Fruit fly (Drosophila melanogaster): ENCODE data around the gene CG11226.

Gene CG11226

dm6 chr3L:22871030-22871844 lies 34.4 kb downstream of the CG11226 start (continued):
- TF ChIP-seq Six4 (GFP tag; optimal IDR thresholded peaks at IDR 0.05) (no peak), D (optimal IDR thresholded peaks at IDR 0.05) (no peak), D (GFP tag; optimal IDR thresholded peaks at IDR 0.05) (no peak), E2f1 (GFP tag; IDR thresholded peaks at IDR 0.05) (no peak), CG34376 (GFP tag; optimal IDR thresholded peaks at IDR 0.05) (peak; percentile 29), CG6654 (GFP tag; optimal IDR thresholded peaks at IDR 0.05) (no peak), CG11560 (tag; IDR thresholded peaks at IDR 0.05) (no peak), zfh2 (GFP tag; optimal IDR thresholded peaks at IDR 0.05) (no peak), corto (GFP tag; optimal IDR thresholded peaks at IDR 0.05) (no peak), Camta (GFP tag; optimal IDR thresholded peaks at IDR 0.05) (no peak), CG8089 (GFP tag; optimal IDR thresholded peaks at IDR 0.05) (no peak), Trl (optimal IDR thresholded peaks at IDR 0.05) (no peak), Trl (GFP tag; optimal IDR thresholded peaks at IDR 0.05) (no peak), CG8765 (GFP tag; IDR thresholded peaks at IDR 0.05) (no peak), nmo (GFP tag; optimal IDR thresholded peaks at IDR 0.05) (no peak), Dbx (GFP tag; IDR thresholded peaks at IDR 0.05) (no peak), ranshi (GFP tag; IDR thresholded peaks at IDR 0.05) (no peak), z (GFP tag; IDR thresholded peaks at IDR 0.05) (no peak), H15 (GFP tag; IDR thresholded peaks at IDR 0.05) (no peak), CG5953 (GFP tag; IDR thresholded peaks at IDR 0.05) (no peak), GATAe (GFP tag; conservative IDR thresholded peaks at IDR 0.05) (no peak), tap (tag; optimal IDR thresholded peaks at IDR 0.05) (no peak), gcm (GFP tag; optimal IDR thresholded peaks at IDR 0.05) (no peak), cwo (GFP tag; optimal IDR thresholded peaks at IDR 0.05) (no peak), CG6272 (GFP tag; IDR thresholded peaks at IDR 0.05) (no peak), CTCF (GFP tag; optimal IDR thresholded peaks at IDR 0.05) (no peak), slbo (GFP tag; IDR thresholded peaks at IDR 0.05) (peak; percentile 45), CG18599 (GFP tag; optimal IDR thresholded peaks at IDR 0.05) (peak; percentile 28), CG30403 (GFP tag; optimal IDR thresholded peaks at IDR 0.05) (no peak), C15 (GFP tag; IDR thresholded peaks at IDR 0.05) (no peak), Jarid2 (GFP tag; optimal IDR thresholded peaks at IDR 0.05) (no peak), CG7372 (GFP tag; IDR thresholded peaks at IDR 0.05) (0 out of 2 replicates have a peak, but pooled peaks have one; percentile 21), CG13894 (tag; optimal IDR thresholded peaks at IDR 0.05) (peak; percentile 42), sna (GFP tag; IDR thresholded peaks at IDR 0.05; ENCODE audit: partially characterized antibody) (peak; percentile 34), CG10267 (tag; optimal IDR thresholded peaks at IDR 0.05) (peak; percentile 20), jing (GFP tag; optimal IDR thresholded peaks at IDR 0.05) (no peak), ATbp (GFP tag; optimal IDR thresholded peaks at IDR 0.05) (no peak), Adf1 (GFP tag; IDR thresholded peaks at IDR 0.05) (peak; percentile 12), CG11504 (tag; optimal IDR thresholded peaks at IDR 0.05) (no peak), ara (GFP tag; IDR thresholded peaks at IDR 0.05) (no peak), sr (GFP tag; IDR thresholded peaks at IDR 0.05) (0 out of 3 replicates have a peak, but pooled peaks have one; percentile 16), CG8359 (GFP tag; optimal IDR thresholded peaks at IDR 0.05; ENCODE audit: borderline replicate concordance) (no peak), CG4854 (GFP tag; optimal IDR thresholded peaks at IDR 0.05) (no peak), CG4617 (GFP tag; optimal IDR thresholded peaks at IDR 0.05; ENCODE audit: borderline replicate concordance) (peak; percentile 64), Hmx (GFP tag; optimal IDR thresholded peaks at IDR 0.05) (no peak), CG15514 (GFP tag; optimal IDR thresholded peaks at IDR 0.05) (peak; percentile 11), Hr78 (GFP tag; optimal IDR thresholded peaks at IDR 0.05) (peak in 1 of 2 experiments; percentile 31), CG16863 (GFP tag; optimal IDR thresholded peaks at IDR 0.05) (no peak), CG15696 (tag; optimal IDR thresholded peaks at IDR 0.05) (no peak), Ets65A (GFP tag) (peak; percentile 55), CG11695 (GFP tag; IDR thresholded peaks at IDR 0.05) (0 out of 3 replicates have a peak, but pooled peaks have one; percentile 13)

Measured in whole organism, embryonic.